Fruit fly (Drosophila melanogaster) whole organism, embryonic: ENCODE results near the gene DNAlig4.

Experiments
- Atf6 ChIP-seq: fragments of 200-800 bp; sonication (Bioruptor generic); IDR thresholded peaks from 2 replicates; pipeline ENCODE4 v1.3.6; 2022; ENCODE audit warnings: missing biosample characterization, missing genetic modification characterization
- C15 ChIP-seq: fragments of 200-800 bp; sonication (Bioruptor generic); IDR thresholded peaks from 3 replicates; pipeline ENCODE4 v1.3.6; 2022; ENCODE audit warnings: missing biosample characterization, missing genetic modification characterization
- CG11093 ChIP-seq: fragments of 200-800 bp; sonication (Bioruptor generic); IDR thresholded peaks from 3 replicates; pipeline ENCODE4 v1.3.6; 2022; ENCODE audit warnings: missing biosample characterization, missing genetic modification characterization
- CG12219 ChIP-seq: fragments of 200-800 bp; sonication (Bioruptor generic); optimal IDR thresholded peaks from 3 replicates; lab custom pipeline; 2018; ENCODE audit warnings: missing biosample characterization, mild to moderate bottlenecking, missing genetic modification characterization
- CG14441 ChIP-seq: fragments of 200-800 bp; sonication (Bioruptor generic); IDR thresholded peaks from 2 replicates; pipeline ENCODE4 v1.3.6; 2022; ENCODE audit warnings: missing biosample characterization, missing genetic modification characterization
- CG14965 ChIP-seq: fragments of 200-800 bp; sonication (Bioruptor generic); optimal IDR thresholded peaks from 2 replicates; lab custom pipeline; 2016; ENCODE audit warnings: missing biosample characterization, missing genetic modification characterization, borderline replicate concordance
- CG15269 ChIP-seq: fragments of 200-800 bp; sonication (Bioruptor generic); optimal IDR thresholded peaks from 2 replicates; lab custom pipeline; 2018; ENCODE audit warnings: missing biosample characterization, mild to moderate bottlenecking, missing genetic modification characterization, moderate library complexity
- CG15514 ChIP-seq: fragments of 200-800 bp; sonication (Bioruptor generic); optimal IDR thresholded peaks from 3 replicates; lab custom pipeline; 2017; ENCODE audit warnings: missing biosample characterization, missing genetic modification characterization, mild to moderate bottlenecking, moderate library complexity, missing genetic modification reagents
- CG17385 ChIP-seq: fragments of 200-800 bp; sonication (Bioruptor generic); optimal IDR thresholded peaks from 3 replicates; lab custom pipeline; 2018; ENCODE audit warnings: missing biosample characterization, mild to moderate bottlenecking, missing genetic modification characterization
- CG17802 ChIP-seq: fragments of 200-800 bp; sonication (Bioruptor generic); optimal IDR thresholded peaks from 2 replicates; lab custom pipeline; 2018; ENCODE audit warnings: missing biosample characterization, mild to moderate bottlenecking, missing genetic modification characterization, moderate library complexity
- CG2889 ChIP-seq: fragments of 200-800 bp; sonication (Bioruptor generic); IDR thresholded peaks from 3 replicates; pipeline ENCODE4 v1.3.6; 2022; ENCODE audit warnings: missing biosample characterization, missing genetic modification characterization
- CG3065 ChIP-seq: fragments of 200-800 bp; sonication (Bioruptor generic); optimal IDR thresholded peaks from 2 replicates; lab custom pipeline; 2016; ENCODE audit warnings: missing biosample characterization, missing genetic modification characterization
- CG31441 ChIP-seq: fragments of 200-800 bp; sonication (Bioruptor generic); IDR thresholded peaks from 2 replicates; pipeline ENCODE4 v1.3.6; 2022; ENCODE audit warnings: missing biosample characterization, missing genetic modification characterization
- CG33213 ChIP-seq: fragments of 200-800 bp; sonication (Bioruptor generic); optimal IDR thresholded peaks from 3 replicates; lab custom pipeline; 2016; ENCODE audit warnings: missing biosample characterization, missing genetic modification characterization
- CG33557 ChIP-seq: fragments of 200-800 bp; sonication (Bioruptor generic); optimal IDR thresholded peaks from 2 replicates; lab custom pipeline; 2019; ENCODE audit warnings: missing biosample characterization, mild to moderate bottlenecking, missing genetic modification characterization, moderate library complexity
- CG5180 ChIP-seq: fragments of 200-800 bp; sonication (Bioruptor generic); optimal IDR thresholded peaks from 3 replicates; lab custom pipeline; 2017; ENCODE audit warnings: missing biosample characterization, missing genetic modification characterization, mild to moderate bottlenecking, moderate library complexity, missing genetic modification reagents
- CG6254 ChIP-seq: fragments of 200-800 bp; sonication (Bioruptor generic); optimal IDR thresholded peaks from 3 replicates; lab custom pipeline; 2017; ENCODE audit warnings: mild to moderate bottlenecking, missing biosample characterization, missing genetic modification reagents, missing genetic modification characterization
- CG7786 ChIP-seq: fragments of 200-800 bp; sonication (Bioruptor generic); optimal IDR thresholded peaks from 2 replicates; lab custom pipeline; 2016; ENCODE audit warnings: missing biosample characterization, missing genetic modification characterization
- CG7928 ChIP-seq: fragments of 200-800 bp; sonication (Bioruptor generic); optimal IDR thresholded peaks from 2 replicates; lab custom pipeline; 2017; ENCODE audit warnings: missing biosample characterization, mild to moderate bottlenecking, missing genetic modification characterization
- CG8089 ChIP-seq: fragments of 200-800 bp; sonication (Bioruptor generic); optimal IDR thresholded peaks from 3 replicates; lab custom pipeline; 2016; ENCODE audit warnings: missing biosample characterization, missing genetic modification characterization
- CG8478 ChIP-seq: fragments of >200 bp; optimal IDR thresholded peaks from 2 replicates; lab custom pipeline; 2018
- CG9817 ChIP-seq: fragments of 200-800 bp; sonication (Bioruptor generic); optimal IDR thresholded peaks from 2 replicates; lab custom pipeline; 2018; ENCODE audit warnings: missing biosample characterization, mild to moderate bottlenecking, missing genetic modification characterization, moderate library complexity
- Dek ChIP-seq: fragments of 200-800 bp; sonication (Bioruptor generic); optimal IDR thresholded peaks from 3 replicates; lab custom pipeline; 2019; ENCODE audit warnings: missing biosample characterization, mild to moderate bottlenecking, missing genetic modification characterization, moderate library complexity
- Ets97D ChIP-seq: fragments of 200-800 bp; sonication (Bioruptor generic); optimal IDR thresholded peaks from 3 replicates; lab custom pipeline; 2016; ENCODE audit warnings: missing biosample characterization, missing genetic modification characterization
- HmgZ ChIP-seq: fragments of 200-800 bp; sonication (Bioruptor generic); optimal IDR thresholded peaks from 2 replicates; lab custom pipeline; 2018; ENCODE audit warnings: missing biosample characterization, mild to moderate bottlenecking, missing genetic modification characterization
- Jarid2 ChIP-seq: fragments of 200-800 bp; sonication (Bioruptor generic); optimal IDR thresholded peaks from 3 replicates; lab custom pipeline; 2017; ENCODE audit warnings: mild to moderate bottlenecking, missing biosample characterization, missing genetic modification reagents, missing genetic modification characterization
- MESR4 ChIP-seq: fragments of 200-800 bp; sonication (Bioruptor generic); optimal IDR thresholded peaks from 2 replicates; lab custom pipeline; 2018; ENCODE audit warnings: missing biosample characterization, mild to moderate bottlenecking, missing genetic modification characterization, moderate library complexity
- Max ChIP-seq: fragments of 200-800 bp; sonication (Bioruptor generic); optimal IDR thresholded peaks from 2 replicates; lab custom pipeline; 2016; ENCODE audit warnings: missing biosample characterization, mild to moderate bottlenecking, missing genetic modification characterization
- NFAT ChIP-seq: fragments of 200-800 bp; sonication (Bioruptor generic); IDR thresholded peaks from 2 replicates; pipeline ENCODE4 v1.3.6; 2022; ENCODE audit warnings: missing biosample characterization, missing genetic modification characterization
- NfI ChIP-seq: fragments of 200-800 bp; sonication (Bioruptor generic); optimal IDR thresholded peaks from 3 replicates; lab custom pipeline; 2018; ENCODE audit warnings: missing biosample characterization, mild to moderate bottlenecking, missing genetic modification characterization, moderate library complexity
- Opbp ChIP-seq: fragments of 200-800 bp; sonication (Bioruptor generic); IDR thresholded peaks from 3 replicates; pipeline ENCODE4 v1.3.6; 2022; ENCODE audit warnings: missing biosample characterization, missing genetic modification characterization; ENCODE audit not compliant: partially characterized antibody
- Optix ChIP-seq: fragments of 200-800 bp; sonication (Bioruptor generic); IDR thresholded peaks from 3 replicates; pipeline ENCODE4 v1.3.6; 2022; ENCODE audit warnings: missing biosample characterization, missing genetic modification characterization
- Side ChIP-seq: fragments of 200-800 bp; sonication (Bioruptor generic); optimal IDR thresholded peaks from 2 replicates; lab custom pipeline; 2016; ENCODE audit warnings: missing biosample characterization, missing genetic modification characterization
- Stat92E ChIP-seq, 3 experiments: fragments of >200 bp in 2 of 3; fragments of 200-800 bp in 1 of 3; sonication (Bioruptor generic) in 1 of 3; optimal IDR thresholded peaks; 2 replicates each; lab custom pipeline; 2017 to 2019; ENCODE audit warnings: missing biosample characterization in 3 of 3, missing genetic modification characterization in 3 of 3, mild to moderate bottlenecking in 1 of 3, moderate library complexity in 1 of 3
- bbx ChIP-seq: fragments of 200-800 bp; sonication (Bioruptor generic); IDR thresholded peaks from 2 replicates; pipeline ENCODE4 v1.3.6; 2022; ENCODE audit warnings: missing biosample characterization, missing genetic modification characterization; ENCODE audit not compliant: partially characterized antibody
- cas ChIP-seq: fragments of 200-800 bp; sonication (Bioruptor generic); IDR thresholded peaks from 2 replicates; pipeline ENCODE4 v1.3.6; 2022; ENCODE audit warnings: missing biosample characterization, missing genetic modification characterization
- dysf ChIP-seq: fragments of 200-800 bp; sonication (Bioruptor generic); IDR thresholded peaks from 3 replicates; pipeline ENCODE4 v1.3.6; 2022; ENCODE audit warnings: missing biosample characterization, missing genetic modification characterization
- esg ChIP-seq: fragments of 200-800 bp; sonication (Bioruptor generic); conservative IDR thresholded peaks from 2 replicates; pipeline ENCODE4 v1.3.6; 2022; ENCODE audit warnings: missing biosample characterization, missing genetic modification characterization
- gem ChIP-seq: fragments of 200-800 bp; sonication (Bioruptor generic); optimal IDR thresholded peaks from 2 replicates; lab custom pipeline; 2019; ENCODE audit warnings: missing biosample characterization, mild to moderate bottlenecking, missing genetic modification characterization, moderate library complexity
- gfzf ChIP-seq: fragments of 200-800 bp; sonication (Bioruptor generic); optimal IDR thresholded peaks from 2 replicates; lab custom pipeline; 2016; ENCODE audit warnings: missing biosample characterization, mild to moderate bottlenecking, missing genetic modification characterization, moderate library complexity
- grn ChIP-seq: fragments of 200-800 bp; sonication (Bioruptor generic); optimal IDR thresholded peaks from 3 replicates; lab custom pipeline; 2017; ENCODE audit warnings: missing biosample characterization, missing genetic modification characterization
- lov ChIP-seq, 2 experiments: fragments of 200-800 bp in 1 of 2; fragments of >200 bp in 1 of 2; sonication (Bioruptor generic) in 1 of 2; IDR thresholded peaks in 1 of 2; optimal IDR thresholded peaks in 1 of 2; 2 replicates in 1 of 2; 3 replicates in 1 of 2; pipeline versions ENCODE4 v1.3.6 to Lab custom; 2017 to 2022; ENCODE audit warnings: missing biosample characterization in 1 of 2, missing genetic modification characterization in 1 of 2
- mirr ChIP-seq: fragments of 200-800 bp; sonication (Bioruptor generic); optimal IDR thresholded peaks from 3 replicates; lab custom pipeline; 2018; ENCODE audit warnings: missing biosample characterization, mild to moderate bottlenecking, missing genetic modification characterization
- odd ChIP-seq: fragments of 200-800 bp; sonication (Bioruptor generic); optimal IDR thresholded peaks from 2 replicates; lab custom pipeline; 2017; ENCODE audit warnings: missing biosample characterization, mild to moderate bottlenecking, missing genetic modification characterization
- pan ChIP-seq, 4 experiments: fragments of >200 bp in 3 of 4; fragments of 200-800 bp in 1 of 4; sonication (Bioruptor generic) in 1 of 4; optimal IDR thresholded peaks in 3 of 4; IDR thresholded peaks in 1 of 4; 2 replicates each; pipeline versions ENCODE4 v1.3.6 to Lab custom; 2017 to 2022; ENCODE audit warnings: missing biosample characterization in 2 of 4, missing genetic modification characterization in 2 of 4, mixed read lengths in 1 of 4
- repo ChIP-seq: fragments of 200-800 bp; sonication (Bioruptor generic); optimal IDR thresholded peaks from 2 replicates; lab custom pipeline; 2016; ENCODE audit warnings: missing biosample characterization, missing genetic modification characterization
- row ChIP-seq: fragments of 200-800 bp; sonication (Bioruptor generic); IDR thresholded peaks from 3 replicates; pipeline ENCODE4 v1.3.6; 2022; ENCODE audit warnings: missing biosample characterization, missing genetic modification characterization
- sob ChIP-seq: fragments of 200-800 bp; sonication (Bioruptor generic); IDR thresholded peaks from 2 replicates; pipeline ENCODE4 v1.3.6; 2022; ENCODE audit warnings: missing biosample characterization, missing genetic modification characterization
- wek ChIP-seq: fragments of 200-800 bp; sonication (Bioruptor generic); optimal IDR thresholded peaks from 3 replicates; lab custom pipeline; 2018; ENCODE audit warnings: missing biosample characterization, mild to moderate bottlenecking, missing genetic modification characterization, moderate library complexity
- yki ChIP-seq: fragments of >200 bp; optimal IDR thresholded peaks from 3 replicates; lab custom pipeline; 2018

The DNAlig4 gene

DNA sequence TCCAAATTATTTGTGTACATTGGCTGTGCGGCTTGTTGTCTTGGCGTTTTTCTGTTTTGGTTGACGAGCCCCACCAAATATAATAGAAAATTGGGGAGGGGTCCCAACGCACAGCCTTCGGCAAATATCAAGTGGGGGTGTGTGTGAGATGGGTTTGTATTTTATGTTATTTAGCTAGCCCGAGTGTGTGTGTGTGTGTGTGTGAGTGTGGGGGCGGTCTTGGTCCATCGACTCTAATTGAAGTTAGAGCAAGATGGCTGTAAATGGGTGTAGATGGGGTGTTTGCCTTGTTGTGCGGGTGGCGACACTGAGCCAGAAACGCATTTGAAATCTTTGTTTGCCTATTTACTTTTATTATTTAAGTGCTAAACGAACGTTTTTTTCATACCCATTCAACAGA lies 35.0 kb downstream of the DNAlig4 start (continued):
- no peak for TF ChIP-seq CG8478 (lab: Kevin White, UChicago)
- TF ChIP-seq CG14441 (GFP tag; lab: Robert Waterston, UW), result no peak
- TF ChIP-seq Stat92E (GFP tag; optimal IDR thresholded peaks at IDR 0.05; lab: Kevin White, UChicago), result no peak
- TF ChIP-seq CG11093, result no peak
- TF ChIP-seq row (GFP tag; lab: Robert Waterston, UW), result no peak
- TF ChIP-seq grn (GFP tag; lab: Kevin White, UChicago), result no peak
- TF ChIP-seq yki, result no peak
- no peak for TF ChIP-seq esg (GFP tag; lab: Robert Waterston, UW)
- peak; percentile 23 for TF ChIP-seq CG6254 (GFP tag; lab: Kevin White, UChicago)
- TF ChIP-seq Opbp (GFP tag; lab: Robert Waterston, UW), result no peak
- TF ChIP-seq bbx (GFP tag; lab: Robert Waterston, UW), result no peak
- no peak for TF ChIP-seq CG2889 (GFP tag; lab: Robert Waterston, UW)
- peak; percentile 17 for TF ChIP-seq gem
- peak; percentile 36 for TF ChIP-seq mirr
- TF ChIP-seq CG12219 (GFP tag; lab: Kevin White, UChicago), result peak; percentile 17
- no peak for TF ChIP-seq CG17802 (tag; lab: Kevin White, UChicago)
- TF ChIP-seq dysf (GFP tag; lab: Robert Waterston, UW), result no peak
- no peak for TF ChIP-seq CG33213 (GFP tag; lab: Kevin White, UChicago)
- TF ChIP-seq gfzf (GFP tag; lab: Kevin White, UChicago), result no peak
- TF ChIP-seq NFAT (GFP tag; lab: Robert Waterston, UW), result peak; percentile 51; the same call in 1 of the 2 replicates
- peak; percentile 17 for TF ChIP-seq CG5180 (GFP tag; lab: Kevin White, UChicago)
- TF ChIP-seq CG8089 (GFP tag; lab: Kevin White, UChicago), result no peak
- TF ChIP-seq Dek (tag; lab: Kevin White, UChicago), result no peak
- TF ChIP-seq CG7786 (GFP tag; lab: Kevin White, UChicago), result no peak
- TF ChIP-seq Ets97D, result no peak
- TF ChIP-seq CG15269 (tag; lab: Kevin White, UChicago), result no peak
- TF ChIP-seq pan (optimal IDR thresholded peaks at IDR 0.05; lab: Kevin White, UChicago), result no peak
- no peak for TF ChIP-seq pan (GFP tag; optimal IDR thresholded peaks at IDR 0.05 in 1 of 2, IDR thresholded peaks at IDR 0.05 in 1 of 2)
- TF ChIP-seq wek (GFP tag; lab: Kevin White, UChicago), result no peak
- TF ChIP-seq Side (GFP tag; lab: Kevin White, UChicago), result no peak
- TF ChIP-seq NfI (GFP tag; lab: Kevin White, UChicago), result no peak
- no peak for TF ChIP-seq Max
- no peak for TF ChIP-seq CG3065
- no peak for TF ChIP-seq Optix (GFP tag; lab: Robert Waterston, UW)
- TF ChIP-seq C15 (GFP tag; lab: Robert Waterston, UW), result no peak
- no peak for TF ChIP-seq CG7928 (GFP tag; lab: Kevin White, UChicago)
- no peak for TF ChIP-seq HmgZ (tag; lab: Kevin White, UChicago)
- TF ChIP-seq cas, result no peak
- TF ChIP-seq CG14965 (GFP tag; lab: Kevin White, UChicago), result no peak
- 0 out of 2 replicates have a peak, but pooled peaks have one; percentile 13 for TF ChIP-seq CG31441 (GFP tag; lab: Robert Waterston, UW)
- no peak for TF ChIP-seq sob (GFP tag; lab: Robert Waterston, UW)
- peak; percentile 22 for TF ChIP-seq CG15514 (GFP tag; lab: Kevin White, UChicago)
- no peak for TF ChIP-seq odd (GFP tag; lab: Kevin White, UChicago)
- TF ChIP-seq CG17385 (GFP tag; lab: Kevin White, UChicago), result no peak
- peak; percentile 9; the same call in 1 of the 2 replicates for TF ChIP-seq Atf6 (GFP tag; lab: Robert Waterston, UW)
- TF ChIP-seq CG9817 (tag; lab: Kevin White, UChicago), result peak; percentile 13
- TF ChIP-seq lov (optimal IDR thresholded peaks at IDR 0.05; lab: Kevin White, UChicago), result no peak
- no peak for TF ChIP-seq lov (GFP tag; IDR thresholded peaks at IDR 0.05; lab: Robert Waterston, UW)
- TF ChIP-seq Jarid2 (GFP tag; lab: Kevin White, UChicago), result peak; percentile 13
- TF ChIP-seq repo (GFP tag; lab: Kevin White, UChicago), result no peak
- TF ChIP-seq CG33557 (GFP tag; lab: Kevin White, UChicago), result no peak
- TF ChIP-seq MESR4 (GFP tag; lab: Kevin White, UChicago), result no peak
